Worm (Caenorhabditis elegans) whole organism, L3 larva: ENCODE data around the gene pdi-6.

Source experiments
- nfya-1 ChIP-seq: sonication (generic microtip); optimal IDR thresholded peaks from 2 replicates; lab custom pipeline; 2017; ENCODE audit warnings: missing genetic modification characterization, mild to moderate bottlenecking, missing compliant biosample characterization, antibody characterized with exemption, moderate library complexity; ENCODE audit not compliant: insufficient read depth
- nhr-237 ChIP-seq: fragments of 150-350 bp; optimal IDR thresholded peaks from 2 replicates; lab custom pipeline; 2014; ENCODE audit warnings: missing biosample characterization, missing genetic modification characterization
- unc-39 ChIP-seq: sonication (generic microtip); optimal IDR thresholded peaks from 4 replicates; lab custom pipeline; 2017; ENCODE audit warnings: missing biosample characterization, missing genetic modification characterization

DNA sequence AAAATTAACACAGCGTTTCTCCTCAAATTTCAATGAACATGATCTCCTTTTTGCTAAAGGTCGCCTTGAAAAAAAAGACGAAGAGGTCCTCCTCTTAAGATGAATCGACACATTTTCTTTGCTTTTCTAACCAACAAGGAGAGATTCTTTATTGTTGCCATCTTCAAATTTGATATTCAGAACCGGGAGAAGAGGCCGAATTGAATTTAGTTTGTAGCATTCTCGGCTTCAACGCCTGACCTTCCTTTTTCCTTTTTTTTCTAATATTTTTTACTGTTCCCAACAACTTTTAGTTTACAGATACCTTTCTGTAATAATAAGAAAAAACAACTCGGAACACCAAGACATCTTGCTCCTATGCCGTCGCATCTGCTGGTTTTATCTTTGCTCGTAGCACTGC, 48.6 kb downstream of the pdi-6 start, which contains the start of gene cah-5:
- TF ChIP-seq unc-39 (no peak), nfya-1 (tag; lab: Kevin White, UChicago) (no peak), nhr-237 (no peak)
